Worm (Caenorhabditis elegans) whole organism, L4/young adult: Measurements from ENCODE around the gene wdfy-2.

Source experiments
- W03F9.2 ChIP-seq: fragments of 150-350 bp; optimal IDR thresholded peaks from 2 replicates; lab custom pipeline; 2014; ENCODE audit warnings: missing biosample characterization, missing genetic modification characterization
- dao-5 ChIP-seq: sonication (generic microtip); optimal IDR thresholded peaks from 2 replicates; lab custom pipeline; 2016; ENCODE audit warnings: missing genotype, missing genetic modification characterization, moderate library complexity, missing compliant biosample characterization
- him-1 ChIP-seq: sonication (generic microtip); optimal IDR thresholded peaks from 2 replicates; lab custom pipeline; 2016; ENCODE audit warnings: missing genotype, missing genetic modification reagents, missing genetic modification characterization, missing compliant biosample characterization

The wdfy-2 gene

DNA sequence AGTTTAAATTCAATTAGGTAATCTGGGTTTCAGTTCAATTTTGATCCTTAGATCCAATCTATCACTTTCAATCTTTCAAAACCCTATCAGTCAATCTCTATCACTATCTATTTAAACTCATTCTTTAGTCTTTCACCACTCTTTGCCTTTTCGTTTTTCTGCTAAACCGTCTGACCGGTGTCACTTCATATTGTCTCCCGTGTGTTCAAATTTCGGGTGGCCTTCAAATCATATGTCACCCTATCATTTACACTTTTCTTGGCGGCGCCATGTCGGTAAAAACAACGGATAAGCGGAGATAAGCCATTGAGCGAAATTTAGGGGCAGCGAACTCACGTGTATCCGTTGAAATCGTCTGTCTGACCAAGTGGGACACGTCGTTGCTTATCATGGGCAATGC lies 24.3 kb downstream of the wdfy-2 start:
- no peak for TF ChIP-seq him-1 (tag; lab: Kevin White, UChicago)
- no peak for TF ChIP-seq W03F9.2 (tag; lab: Kevin White, UChicago)
- no peak for TF ChIP-seq dao-5

DNA sequence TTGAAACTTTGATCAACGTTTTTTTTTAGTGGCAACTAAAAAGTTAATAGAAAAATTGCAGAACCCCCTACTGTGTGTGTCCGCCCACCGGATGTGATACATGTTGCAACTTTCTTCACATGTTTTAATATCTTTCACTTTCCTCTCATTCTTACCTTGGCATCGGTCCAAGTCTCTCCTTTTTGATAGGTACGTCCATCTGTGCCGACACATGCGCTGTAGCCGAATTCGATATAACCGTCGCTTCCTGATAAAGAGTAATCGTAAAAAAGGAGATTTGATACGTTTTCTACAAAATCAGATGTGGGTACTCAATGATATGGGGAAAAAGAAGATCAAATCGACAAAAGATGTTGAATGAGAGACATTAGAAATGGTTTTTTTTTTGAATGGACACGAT lies 25.5 kb downstream of the wdfy-2 start:
- no peak for TF ChIP-seq dao-5
- no peak for TF ChIP-seq him-1 (tag; lab: Kevin White, UChicago)
- no peak for TF ChIP-seq W03F9.2 (tag; lab: Kevin White, UChicago)

DNA sequence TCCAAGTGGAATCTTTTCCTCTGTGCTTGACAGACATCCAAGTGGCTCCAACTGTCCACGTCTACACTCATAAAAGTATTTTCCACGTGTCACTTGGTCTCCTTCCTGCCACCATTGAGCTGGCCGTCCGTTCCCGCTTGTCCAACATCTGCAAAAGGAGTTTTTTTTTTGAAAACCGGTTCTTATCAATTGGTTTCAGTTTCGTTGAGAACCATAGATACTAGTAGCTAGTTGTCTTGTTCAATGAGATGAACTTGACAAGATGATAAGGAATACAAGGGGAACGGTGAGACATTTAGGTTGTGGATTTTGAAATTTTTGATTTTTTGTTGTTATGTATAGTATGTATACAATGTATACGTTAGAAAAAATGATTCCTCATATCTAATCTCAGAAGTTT lies 26.1 kb downstream of the wdfy-2 start:
- TF ChIP-seq W03F9.2 (tag; lab: Kevin White, UChicago) = no peak
- no peak for TF ChIP-seq him-1 (tag; lab: Kevin White, UChicago)
- no peak for TF ChIP-seq dao-5

ce11 chrII:9346490-9346889 lies 26.8 kb downstream of the wdfy-2 start, which contains the start of gene F42A8.1:
F42A8.1 (minus strand) TSS chrII:9346590.
- no peak for TF ChIP-seq him-1 (tag; lab: Kevin White, UChicago)
- no peak for TF ChIP-seq W03F9.2 (tag; lab: Kevin White, UChicago)
- TF ChIP-seq dao-5 = no peak

DNA sequence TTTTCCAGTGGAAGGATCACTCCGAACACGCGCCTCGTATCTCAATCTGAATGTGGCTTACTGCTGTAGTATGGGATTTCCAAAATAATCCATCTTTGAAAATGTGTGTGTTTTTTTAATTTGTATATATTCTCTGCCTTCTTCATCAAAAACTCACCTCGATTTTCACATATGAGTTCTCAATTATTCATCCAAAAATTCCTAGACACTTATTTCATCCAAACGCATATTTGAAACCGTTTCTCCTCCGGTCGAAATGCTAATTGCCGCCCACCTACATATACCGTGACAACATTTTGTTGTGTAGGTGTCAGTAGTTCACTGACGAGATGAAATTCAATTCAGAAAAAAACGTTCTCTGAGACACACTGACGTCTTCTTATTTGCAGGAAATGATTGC lies 27.8 kb downstream of the wdfy-2 start:
- TF ChIP-seq W03F9.2 (tag; lab: Kevin White, UChicago) (no peak), dao-5 (no peak), him-1 (tag; lab: Kevin White, UChicago) (no peak)

DNA sequence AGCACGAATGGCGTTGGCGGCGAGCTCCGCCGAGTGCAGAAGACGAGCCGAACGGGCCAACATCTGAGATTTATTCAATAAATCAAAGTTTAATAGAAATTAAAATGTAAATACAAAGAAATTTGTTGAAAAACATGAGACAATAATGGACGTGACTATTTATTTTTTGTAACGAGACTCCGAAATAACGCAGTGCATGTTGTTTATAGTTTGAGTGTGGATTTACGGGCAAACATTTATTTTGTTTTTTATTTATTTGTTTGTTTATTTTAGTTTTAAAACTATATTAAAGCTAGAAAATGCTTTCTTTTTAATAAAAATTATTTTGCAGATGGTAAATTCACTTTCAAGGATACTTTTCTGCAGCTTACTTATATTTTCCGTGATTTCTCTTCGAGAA lies 33.0 kb downstream of the wdfy-2 start, which contains the start of the genes sdhb-1 and cup-15:
sdhb-1 (minus strand) TSS at position 63 of the 400 bp plus-strand sequence.
cup-15 (plus strand) TSS at position 332 of the 400 bp plus-strand sequence.
- TF ChIP-seq dao-5 = no peak
- no peak for TF ChIP-seq W03F9.2 (tag; lab: Kevin White, UChicago)
- no peak for TF ChIP-seq him-1 (tag; lab: Kevin White, UChicago)

DNA sequence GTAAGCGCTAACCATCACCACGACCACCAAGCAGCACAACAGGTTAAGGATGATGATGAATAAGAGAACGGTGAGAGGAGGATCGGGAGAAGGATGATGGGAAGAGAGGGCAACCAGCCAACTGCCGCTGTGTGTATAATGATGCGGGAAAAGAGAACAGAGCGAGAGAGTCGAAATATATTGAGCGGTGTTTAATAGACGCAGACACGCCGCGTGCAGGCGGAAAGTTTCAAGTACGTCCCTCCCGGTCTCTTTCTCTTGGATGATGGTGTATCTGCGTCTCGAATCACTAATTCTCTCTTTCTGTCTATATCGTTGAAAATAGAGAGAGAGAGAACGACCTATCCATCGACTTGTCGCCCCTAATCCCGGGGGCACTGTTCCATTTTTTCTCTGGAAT lies 37.1 kb downstream of the wdfy-2 start:
- TF ChIP-seq W03F9.2 (tag; lab: Kevin White, UChicago) = no peak
- no peak for TF ChIP-seq him-1 (tag; lab: Kevin White, UChicago)
- no peak for TF ChIP-seq dao-5

DNA sequence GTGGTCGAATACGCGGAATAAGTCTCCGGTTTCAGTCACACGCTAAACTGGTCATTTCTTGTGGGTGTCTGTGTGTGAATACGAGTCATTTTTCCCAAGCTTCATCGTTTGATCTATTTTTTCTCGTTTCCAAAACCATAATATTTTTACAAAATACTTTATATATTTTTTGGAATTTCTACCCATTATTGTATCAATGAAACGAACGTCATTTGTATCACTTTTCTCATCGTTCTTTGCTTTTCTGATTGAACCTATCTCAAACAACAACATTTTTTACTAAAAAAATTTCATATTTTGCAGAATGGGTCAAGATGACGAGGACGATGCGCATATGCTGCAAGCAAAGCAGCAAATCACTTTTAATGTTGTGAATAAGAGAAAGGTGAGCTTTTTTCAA lies 38.6 kb downstream of the wdfy-2 start, which contains the start of gene mel-11:
mel-11 (plus strand) TSS at position 301 of the 400 bp plus-strand sequence.
- TF ChIP-seq W03F9.2 (tag; lab: Kevin White, UChicago) = no peak
- TF ChIP-seq him-1 (tag; lab: Kevin White, UChicago) = no peak
- TF ChIP-seq dao-5 = no peak

- TF ChIP-seq dao-5 (no peak), him-1 (tag; lab: Kevin White, UChicago) (no peak), W03F9.2 (tag; lab: Kevin White, UChicago) (no peak)
These were observed 42.6 kb downstream of the wdfy-2 start for ce11 chrII:9362249-9362648.

- no peak for TF ChIP-seq W03F9.2 (tag; lab: Kevin White, UChicago)
These were observed 49.7 kb downstream of the wdfy-2 start for ce11 chrII:9369394-9369793.
